Fruit fly (Drosophila melanogaster) whole organism, wandering third instar larva: Measurements from ENCODE around the gene Dop2R.

Experiments used
- Abd-B ChIP-seq: fragments of >200 bp; optimal IDR thresholded peaks from 2 replicates; lab custom pipeline; 2017; ENCODE audit warnings: missing biosample characterization, missing genetic modification characterization
- CG32264 ChIP-seq: fragments of 200-800 bp; sonication (Bioruptor generic); optimal IDR thresholded peaks from 2 replicates; lab custom pipeline; 2016; ENCODE audit warnings: missing biosample characterization, missing genetic modification characterization
- CG9705 ChIP-seq: fragments of 200-800 bp; sonication (Bioruptor generic); optimal IDR thresholded peaks from 2 replicates; lab custom pipeline; 2018; ENCODE audit warnings: missing biosample characterization, mild to moderate bottlenecking, missing genetic modification characterization
- Dfd ChIP-seq: fragments of >200 bp; optimal IDR thresholded peaks from 2 replicates; lab custom pipeline; 2017; ENCODE audit warnings: missing biosample characterization, missing genetic modification characterization
- Dif ChIP-seq: fragments of 200-275, 200-300 bp; sonication (Bioruptor generic); optimal IDR thresholded peaks from 2 replicates; lab custom pipeline; 2018; ENCODE audit warnings: missing biosample characterization, missing genetic modification characterization; ENCODE audit not compliant: partially characterized antibody
- GATAd ChIP-seq: sonication (Bioruptor generic); optimal IDR thresholded peaks from 2 replicates; lab custom pipeline; 2016; ENCODE audit warnings: missing biosample characterization, missing genetic modification characterization
- HLH106 ChIP-seq: fragments of 200-800 bp; optimal IDR thresholded peaks from 3 replicates; lab custom pipeline; 2019; ENCODE audit warnings: missing biosample characterization, mild to moderate bottlenecking, missing genetic modification characterization, moderate library complexity
- Hnf4 ChIP-seq: fragments of 200-800 bp; sonication (Bioruptor generic); optimal IDR thresholded peaks from 2 replicates; lab custom pipeline; 2016; ENCODE audit warnings: missing biosample characterization, mild to moderate bottlenecking, missing genetic modification characterization
- Hr78 ChIP-seq: fragments of >200 bp; optimal IDR thresholded peaks from 2 replicates; lab custom pipeline; 2017; ENCODE audit warnings: missing biosample characterization, missing genetic modification characterization
- Hr83 ChIP-seq: fragments of 200-300 bp; sonication (Bioruptor generic); optimal IDR thresholded peaks from 2 replicates; lab custom pipeline; 2016; ENCODE audit warnings: missing biosample characterization, mild to moderate bottlenecking, missing genetic modification characterization, moderate library complexity; ENCODE audit not compliant: poor library complexity, severe bottlenecking
- Mio ChIP-seq: sonication (Bioruptor generic); optimal IDR thresholded peaks from 2 replicates; lab custom pipeline; 2016; ENCODE audit warnings: missing biosample characterization, missing genetic modification characterization
- Myc ChIP-seq: fragments of >200 bp; optimal IDR thresholded peaks from 2 replicates; lab custom pipeline; 2017
- N ChIP-seq: fragments of >200 bp; optimal IDR thresholded peaks from 2 replicates; lab custom pipeline; 2018; ENCODE audit warnings: missing biosample characterization, missing external identifiers, missing genetic modification characterization
- OdsH ChIP-seq: fragments of 200-800 bp; sonication (Bioruptor generic); optimal IDR thresholded peaks from 2 replicates; lab custom pipeline; 2016; ENCODE audit warnings: missing biosample characterization, mild to moderate bottlenecking, missing genetic modification characterization
- Sp1 ChIP-seq: fragments of 200-800 bp; sonication (Bioruptor generic); optimal IDR thresholded peaks from 3 replicates; lab custom pipeline; 2019; ENCODE audit warnings: missing biosample characterization, mild to moderate bottlenecking, missing genetic modification characterization, moderate library complexity
- Vsx2 ChIP-seq: fragments of 200-300, 225-300 bp; sonication (Bioruptor generic); optimal IDR thresholded peaks from 2 replicates; lab custom pipeline; 2018; ENCODE audit warnings: missing biosample characterization, missing genetic modification characterization; ENCODE audit not compliant: partially characterized antibody
- br ChIP-seq: fragments of 200-800 bp; sonication (Bioruptor generic); optimal IDR thresholded peaks from 2 replicates; lab custom pipeline; 2016; ENCODE audit warnings: missing biosample characterization, missing genetic modification characterization
- brk ChIP-seq: fragments of 200-800 bp; sonication (Bioruptor generic); optimal IDR thresholded peaks from 2 replicates; lab custom pipeline; 2016; ENCODE audit warnings: missing biosample characterization, mild to moderate bottlenecking, missing genetic modification characterization
- dl ChIP-seq, 2 experiments: fragments of 175-275, 200-275 bp in 1 of 2; fragments of 200-275 bp in 1 of 2; sonication (Bioruptor generic); optimal IDR thresholded peaks; lab custom pipeline; 2018; ENCODE audit warnings: mild to moderate bottlenecking in 2 of 2, missing biosample characterization in 2 of 2, missing genetic modification characterization in 2 of 2, moderate library complexity in 2 of 2; ENCODE audit not compliant: partially characterized antibody in 2 of 2, insufficient read depth in 1 of 2
- ey ChIP-seq: fragments of 200-800 bp; sonication (Bioruptor generic); optimal IDR thresholded peaks from 2 replicates; lab custom pipeline; 2016; ENCODE audit warnings: missing biosample characterization, missing genetic modification characterization
- foxo ChIP-seq, 2 experiments: fragments of 200-800 bp; sonication (Bioruptor generic); optimal IDR thresholded peaks; 2 replicates in 1 of 2; 3 replicates in 1 of 2; lab custom pipeline; 2016 to 2017; ENCODE audit warnings: missing biosample characterization in 2 of 2, missing genetic modification characterization in 2 of 2
- fru ChIP-seq: fragments of 200-800 bp; sonication (Bioruptor generic); optimal IDR thresholded peaks from 3 replicates; lab custom pipeline; 2016; ENCODE audit warnings: missing biosample characterization, mild to moderate bottlenecking, missing genetic modification characterization
- h ChIP-seq: fragments of 200-800 bp; sonication (Bioruptor generic); optimal IDR thresholded peaks from 3 replicates; lab custom pipeline; 2016; ENCODE audit warnings: missing biosample characterization, mild to moderate bottlenecking, missing genetic modification characterization
- lola ChIP-seq: fragments of >200 bp; optimal IDR thresholded peaks from 2 replicates; lab custom pipeline; 2017; ENCODE audit warnings: missing biosample characterization, missing genetic modification characterization
- psq ChIP-seq: fragments of 200-800 bp; sonication (Bioruptor generic); optimal IDR thresholded peaks from 3 replicates; lab custom pipeline; 2017; ENCODE audit warnings: missing biosample characterization, mild to moderate bottlenecking, missing genetic modification characterization, moderate library complexity
- rgr ChIP-seq: fragments of 200-800 bp; sonication (Bioruptor generic); optimal IDR thresholded peaks from 3 replicates; lab custom pipeline; 2016; ENCODE audit warnings: missing biosample characterization, mild to moderate bottlenecking, missing genetic modification characterization
- sv ChIP-seq: fragments of 200-800 bp; sonication (Bioruptor generic); optimal IDR thresholded peaks from 3 replicates; lab custom pipeline; 2016; ENCODE audit warnings: missing biosample characterization, missing genetic modification characterization
- tai ChIP-seq: sonication (Bioruptor generic); optimal IDR thresholded peaks from 2 replicates; lab custom pipeline; 2016; ENCODE audit warnings: missing biosample characterization, missing genetic modification characterization
- usp ChIP-seq: fragments of >200 bp; optimal IDR thresholded peaks from 2 replicates; lab custom pipeline; 2017; ENCODE audit warnings: missing biosample characterization, missing genetic modification characterization
- woc ChIP-seq: sonication (Bioruptor generic); optimal IDR thresholded peaks from 2 replicates; lab custom pipeline; 2016; ENCODE audit warnings: missing biosample characterization, mild to moderate bottlenecking, missing genetic modification characterization

Gene Dop2R

DNA sequence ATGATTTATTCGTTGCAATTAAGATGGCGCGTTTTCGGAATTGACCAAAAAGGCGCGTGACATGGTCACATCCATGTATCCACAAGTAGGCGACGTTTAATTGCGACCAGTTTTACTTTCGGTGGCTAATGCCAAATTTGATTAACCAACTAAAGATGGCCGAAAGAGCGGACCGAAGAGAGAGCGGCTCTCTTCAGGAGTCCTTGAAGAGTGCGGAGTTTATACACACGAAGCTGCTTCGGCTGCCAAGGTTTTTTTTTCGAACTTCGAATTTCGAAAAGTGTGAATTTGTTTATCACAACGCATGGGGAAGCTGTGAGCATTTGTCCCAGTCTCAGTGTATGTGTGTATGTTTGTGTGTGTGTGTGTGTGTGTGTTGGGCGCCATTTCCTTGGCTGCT, 21.3 kb upstream of the Dop2R start:
- TF ChIP-seq Vsx2 (GFP tag; lab: Kevin White, UChicago): no peak
- TF ChIP-seq h (GFP tag; lab: Kevin White, UChicago): no peak
- TF ChIP-seq, all 38 proteins: peak for 0

DNA sequence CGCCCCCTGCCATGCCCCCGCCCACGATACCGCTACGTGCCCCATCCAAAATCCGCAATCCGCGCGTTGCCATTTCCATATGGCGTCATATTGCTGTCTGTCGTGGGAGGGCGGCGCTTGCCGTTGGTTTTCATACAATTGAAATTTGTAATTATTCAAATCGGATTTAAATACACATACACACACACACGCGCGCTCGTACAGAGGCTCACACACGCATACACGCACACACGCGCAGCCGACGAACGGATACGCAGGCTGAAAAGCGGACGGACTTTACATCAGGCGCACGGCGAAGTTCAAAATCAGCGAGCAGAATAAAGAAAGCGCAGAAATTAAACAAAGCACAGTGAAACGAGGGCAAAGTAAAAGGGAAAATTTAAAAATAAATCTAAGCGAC, 4.5 kb upstream of the Dop2R start:
- TF ChIP-seq CG32264 (GFP tag; lab: Kevin White, UChicago) (no peak), Dfd (GFP tag; lab: Kevin White, UChicago) (peak; percentile 38)
- TF ChIP-seq, all 38 proteins: peak for 1

DNA sequence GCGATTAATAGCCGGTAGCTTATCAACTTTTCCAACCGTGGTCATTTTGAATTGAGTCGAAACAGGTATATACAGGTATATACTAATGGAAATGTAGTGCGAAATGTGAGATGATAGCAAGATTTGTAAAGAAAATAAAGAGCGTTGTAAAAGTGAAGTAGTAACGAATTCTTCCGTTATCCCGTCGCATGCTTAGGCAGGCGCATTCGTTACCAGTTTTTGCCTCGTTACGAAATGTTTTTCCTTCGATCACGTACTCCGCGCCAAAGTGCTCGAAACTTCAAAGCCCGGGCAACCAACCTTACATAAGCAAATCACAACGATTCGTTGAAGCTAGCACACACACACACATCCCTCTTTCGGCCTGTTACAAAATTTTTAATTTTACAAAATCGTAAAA, 11.5 kb downstream of the Dop2R start, which contains the start of gene CG9570:
Gene CG9570 (plus strand): TSS at position 301 of the 400 bp plus-strand sequence.
- no peak for TF ChIP-seq Hnf4 (GFP tag; lab: Kevin White, UChicago)
- no peak for TF ChIP-seq fru (GFP tag; lab: Kevin White, UChicago)
- TF ChIP-seq Abd-B: no peak
- no peak for TF ChIP-seq dl (GFP tag; optimal IDR thresholded peaks at IDR 0.05; lab: Kevin White, UChicago; ENCODE audit: insufficient read depth in 1 of 2, partially characterized antibody in 2 of 2)
- TF ChIP-seq Vsx2 (GFP tag; lab: Kevin White, UChicago): no peak
- TF ChIP-seq CG32264 (GFP tag; lab: Kevin White, UChicago): no peak
- no peak for TF ChIP-seq brk (GFP tag; lab: Kevin White, UChicago)
- no peak for TF ChIP-seq usp (GFP tag; lab: Kevin White, UChicago)
- TF ChIP-seq Myc (lab: Kevin White, UChicago): no peak
- no peak for TF ChIP-seq woc (GFP tag; lab: Kevin White, UChicago)
- TF ChIP-seq rgr (GFP tag; lab: Kevin White, UChicago): no peak
- no peak for TF ChIP-seq ey (GFP tag; lab: Kevin White, UChicago)

DNA sequence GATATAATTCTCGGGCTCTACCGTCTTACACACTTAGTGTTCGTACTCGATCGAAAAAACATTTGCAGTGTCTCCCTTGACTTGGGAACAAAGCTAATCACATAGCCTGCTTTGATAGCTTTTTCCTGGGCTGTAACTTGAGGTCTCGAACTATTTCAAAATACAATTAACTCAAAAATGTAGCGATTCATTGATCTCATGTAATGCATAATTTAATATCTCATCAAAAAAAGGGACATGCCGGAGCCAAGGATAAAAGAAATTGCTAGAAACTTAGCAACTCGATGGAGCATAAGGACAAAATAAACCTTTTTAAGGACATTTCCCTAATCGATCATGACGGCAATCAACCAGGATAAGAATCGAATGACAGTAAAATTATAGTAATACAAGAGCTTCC, 60.5 kb downstream of the Dop2R start, which contains the start of gene lky:
Gene lky (minus strand): TSS at position 101 of the 400 bp plus-strand sequence.
- no peak for TF ChIP-seq Hr83 (GFP tag; lab: Kevin White, UChicago)
- TF ChIP-seq tai: no peak
- no peak for TF ChIP-seq Abd-B
- TF ChIP-seq Myc (lab: Kevin White, UChicago): no peak
- TF ChIP-seq woc (GFP tag; lab: Kevin White, UChicago): no peak
- no peak for TF ChIP-seq brk (GFP tag; lab: Kevin White, UChicago)
- no peak for TF ChIP-seq N (GFP tag; lab: Kevin White, UChicago)
- no peak for TF ChIP-seq usp (GFP tag; lab: Kevin White, UChicago)
- TF ChIP-seq fru (GFP tag; lab: Kevin White, UChicago): no peak
- TF ChIP-seq br (GFP tag; lab: Kevin White, UChicago): no peak
- no peak for TF ChIP-seq Dif
- TF ChIP-seq Hnf4 (GFP tag; lab: Kevin White, UChicago): no peak
- TF ChIP-seq OdsH (GFP tag; lab: Kevin White, UChicago): no peak
- TF ChIP-seq rgr (GFP tag; lab: Kevin White, UChicago): no peak
- no peak for TF ChIP-seq lola

DNA sequence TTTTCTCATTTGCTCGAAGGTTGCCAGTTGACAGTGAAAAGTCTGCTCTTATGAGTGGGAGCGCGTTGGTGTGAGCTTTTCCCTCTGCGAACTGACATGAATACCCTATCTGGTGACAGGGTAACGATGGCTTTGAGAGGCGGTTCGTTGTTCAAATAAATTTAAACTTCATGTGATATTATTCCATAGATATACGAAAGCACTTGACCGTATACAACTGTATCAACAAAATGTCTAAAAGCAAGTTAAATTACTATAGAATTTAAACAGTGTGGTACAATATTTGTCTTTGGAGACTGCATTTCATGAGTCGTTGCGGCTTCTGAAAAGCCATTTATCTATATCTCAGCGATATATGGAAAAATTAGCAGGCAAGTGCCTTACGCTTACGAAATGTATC, 98.3 kb downstream of the Dop2R start:
- TF ChIP-seq brk (GFP tag; lab: Kevin White, UChicago) (no peak), rgr (GFP tag; lab: Kevin White, UChicago) (peak; percentile 29), OdsH (GFP tag; lab: Kevin White, UChicago) (peak; percentile 40), h (GFP tag; lab: Kevin White, UChicago) (peak; percentile 33), dl (GFP tag; optimal IDR thresholded peaks at IDR 0.05; lab: Kevin White, UChicago; ENCODE audit: insufficient read depth in 1 of 2, partially characterized antibody in 2 of 2) (no peak), HLH106 (tag; lab: Kevin White, UChicago) (peak; percentile 32), Hr78 (GFP tag; lab: Kevin White, UChicago) (no peak), Myc (lab: Kevin White, UChicago) (no peak), Sp1 (peak; percentile 31), psq (peak; percentile 32), fru (GFP tag; lab: Kevin White, UChicago) (peak; percentile 49), N (GFP tag; lab: Kevin White, UChicago) (no peak), sv (GFP tag; lab: Kevin White, UChicago) (no peak), tai (peak; percentile 18), br (GFP tag; lab: Kevin White, UChicago) (peak; percentile 43), CG9705 (GFP tag; lab: Kevin White, UChicago) (no peak), ey (GFP tag; lab: Kevin White, UChicago) (peak; percentile 57), Hnf4 (GFP tag; lab: Kevin White, UChicago) (peak; percentile 21), foxo (GFP tag; optimal IDR thresholded peaks at IDR 0.05; lab: Kevin White, UChicago) (peak in 1 of 2 experiments; percentile 61), GATAd (GFP tag; lab: Kevin White, UChicago) (no peak), Mio (GFP tag; lab: Kevin White, UChicago) (no peak)
